Fruit fly (Drosophila melanogaster): ENCODE measurements around the gene CheB38c.

CheB38c gene

DNA sequence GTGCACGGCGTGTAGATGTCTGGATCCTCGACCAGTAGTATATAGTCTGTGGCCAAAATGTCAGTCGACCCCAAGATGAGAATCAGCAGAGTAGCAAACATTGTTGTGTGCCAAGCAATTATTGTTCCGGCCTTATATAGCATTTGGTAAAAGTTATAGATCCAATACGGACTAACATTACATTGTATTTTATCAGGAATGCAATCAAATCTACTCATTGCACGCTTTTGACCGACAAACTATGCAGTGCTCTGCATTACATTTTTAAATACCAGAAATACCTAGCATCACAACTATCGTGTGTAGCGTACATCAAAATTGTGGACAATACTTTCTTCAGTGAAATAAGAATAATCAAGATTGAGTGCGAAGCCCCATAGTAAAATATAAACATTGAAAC is at the start of gene CheB38c:
TSS of gene CheB38c (minus strand) at position 101 of the 400 bp plus-strand sequence.
- no peak for TF ChIP-seq Pif1A (GFP tag; optimal IDR thresholded peaks at IDR 0.05)
- TF ChIP-seq Pif1B (GFP tag; optimal IDR thresholded peaks at IDR 0.05): no peak

DNA sequence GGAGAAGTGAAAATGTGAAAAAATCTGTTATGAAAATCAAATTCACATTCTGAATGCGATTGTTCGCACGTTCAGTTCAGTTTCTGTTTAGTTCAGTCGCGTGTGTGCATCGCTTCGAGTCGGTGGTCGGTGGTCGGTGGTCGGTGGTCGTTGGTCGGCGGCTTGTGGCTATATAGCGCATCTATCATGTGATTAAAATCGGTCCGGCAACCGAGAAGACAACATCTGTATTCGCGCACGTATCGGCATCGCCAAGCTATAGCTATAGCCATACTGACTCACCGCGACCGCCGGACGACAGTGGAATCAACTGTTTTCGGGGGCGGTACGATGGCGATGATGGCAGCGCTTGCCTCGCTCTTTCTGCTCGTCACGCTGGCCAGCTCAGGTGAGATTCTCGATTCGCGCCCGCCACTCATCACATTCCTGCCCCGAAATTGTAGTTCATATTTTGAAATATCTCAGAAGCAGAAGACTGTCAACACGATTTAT is 49.2 kb upstream of the CheB38c start, which contains the start of gene CG14401:
TSS of gene CG14401 (plus strand) at position 51 of the 492 bp plus-strand sequence.
- no peak for TF ChIP-seq Ets98B (GFP tag; IDR thresholded peaks at IDR 0.05)
- peak; percentile 26; the same call in 1 of the 2 replicates for TF ChIP-seq CG12605 (GFP tag; IDR thresholded peaks at IDR 0.05)
- peak; percentile 2 for TF ChIP-seq gl (tag; optimal IDR thresholded peaks at IDR 0.05)
- peak; percentile 47; the same call in 1 of the 2 replicates for TF ChIP-seq CG32121 (GFP tag; IDR thresholded peaks at IDR 0.05)
- TF ChIP-seq CG14655 (GFP tag; optimal IDR thresholded peaks at IDR 0.05): no peak
- TF ChIP-seq CG8301 (tag; optimal IDR thresholded peaks at IDR 0.05): no peak
- TF ChIP-seq CG13204 (GFP tag; optimal IDR thresholded peaks at IDR 0.05): peak; percentile 85

DNA sequence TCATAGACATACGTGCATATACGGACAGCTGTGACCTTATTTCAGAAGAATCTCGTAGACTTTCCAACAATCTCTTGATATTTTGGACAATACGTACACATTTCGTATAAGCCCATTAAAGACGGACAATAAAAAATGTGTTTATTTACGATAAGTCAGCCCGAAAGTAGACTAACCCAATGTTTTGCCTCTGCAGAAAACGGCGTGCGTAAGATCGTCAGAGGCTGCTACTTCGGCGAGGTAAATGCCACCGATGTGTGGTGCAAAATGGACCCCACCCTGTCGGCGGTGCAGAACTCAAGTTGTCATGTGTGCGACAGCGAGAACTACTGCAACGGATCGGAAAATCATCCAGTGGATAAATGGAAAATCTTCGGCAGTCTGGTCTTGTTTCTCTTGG is 48.3 kb upstream of the CheB38c start:
- TF ChIP-seq Ets98B (GFP tag; IDR thresholded peaks at IDR 0.05) (no peak), CG4496 (GFP tag; IDR thresholded peaks at IDR 0.05) (0 out of 3 replicates have a peak, but pooled peaks have one; percentile 29)

DNA sequence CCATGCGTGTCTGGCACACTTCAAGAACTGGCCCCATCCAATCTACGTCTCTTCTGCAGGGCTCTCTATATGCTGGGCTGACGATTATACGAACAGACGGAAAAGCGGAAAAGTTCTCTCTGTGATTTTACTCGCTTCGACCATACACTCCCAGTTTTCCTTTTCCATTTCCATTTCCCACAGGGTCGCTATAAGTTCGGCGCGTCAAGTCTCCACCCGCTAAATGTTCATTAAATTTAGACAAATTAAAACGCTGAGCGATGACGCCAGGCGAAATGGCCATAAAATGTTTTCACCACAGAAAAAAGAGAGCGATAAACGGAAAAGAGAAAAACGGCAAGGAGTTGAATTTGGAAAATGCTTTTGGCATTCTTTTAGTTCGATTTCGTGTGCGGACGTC is 46.7 kb upstream of the CheB38c start, which contains the start of gene CG31675:
TSS of gene CG31675 (plus strand) at position 375 of the 400 bp plus-strand sequence.
- no peak for TF ChIP-seq CG14655 (GFP tag; optimal IDR thresholded peaks at IDR 0.05)
- TF ChIP-seq CG13204 (GFP tag; optimal IDR thresholded peaks at IDR 0.05): no peak
- no peak for TF ChIP-seq CG34367 (tag; optimal IDR thresholded peaks at IDR 0.05)
- TF ChIP-seq Pif1A (GFP tag; optimal IDR thresholded peaks at IDR 0.05): no peak
- TF ChIP-seq CG10348 (GFP tag; IDR thresholded peaks at IDR 0.05): no peak
- TF ChIP-seq D1 (tag; optimal IDR thresholded peaks at IDR 0.05): no peak
- TF ChIP-seq CG8159 (tag; optimal IDR thresholded peaks at IDR 0.05): no peak
- TF ChIP-seq CG9948 (tag; optimal IDR thresholded peaks at IDR 0.05): no peak
- no peak for TF ChIP-seq CG15710 (tag; optimal IDR thresholded peaks at IDR 0.05)
- TF ChIP-seq Snoo (tag; optimal IDR thresholded peaks at IDR 0.05): no peak
- TF ChIP-seq rn (GFP tag; IDR thresholded peaks at IDR 0.05): no peak
- no peak for TF ChIP-seq fd96Ca (GFP tag; IDR thresholded peaks at IDR 0.05)
- TF ChIP-seq CG8301 (tag; optimal IDR thresholded peaks at IDR 0.05): no peak
- no peak for TF ChIP-seq CG32121 (GFP tag; IDR thresholded peaks at IDR 0.05)
- no peak for TF ChIP-seq EcR (GFP tag; optimal IDR thresholded peaks at IDR 0.05)
- TF ChIP-seq CG17806 (tag; optimal IDR thresholded peaks at IDR 0.05): no peak
- no peak for TF ChIP-seq Pif1B (GFP tag; optimal IDR thresholded peaks at IDR 0.05)
- TF ChIP-seq CG4496 (GFP tag; IDR thresholded peaks at IDR 0.05): no peak

DNA sequence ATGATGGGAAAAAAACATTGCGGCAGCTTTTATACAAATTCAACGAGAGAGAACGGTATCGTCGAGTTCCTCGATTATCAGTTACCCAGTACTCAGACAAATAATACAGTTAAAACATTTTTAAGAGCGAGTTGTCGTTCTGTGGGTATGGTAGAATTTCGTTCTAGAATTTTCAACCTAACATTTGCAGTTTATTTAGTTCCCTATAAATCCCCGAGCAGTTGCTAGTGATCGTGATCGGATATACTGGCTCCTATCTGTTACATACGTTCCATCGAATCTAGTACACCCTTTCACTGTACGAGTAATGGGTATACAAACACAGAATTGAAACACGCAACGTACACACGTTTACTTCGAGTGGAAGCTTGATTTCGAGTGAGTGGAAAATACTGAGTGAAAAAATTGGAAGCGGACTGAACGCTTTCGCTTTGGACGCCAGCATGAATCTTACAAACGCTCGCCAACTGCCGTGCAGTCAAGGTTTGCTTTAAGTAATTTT is 44.1 kb upstream of the CheB38c start, which contains the start of gene CG9338:
TSS of gene CG9338 (plus strand) at position 452 of the 502 bp plus-strand sequence.
- TF ChIP-seq CG32121 (GFP tag; IDR thresholded peaks at IDR 0.05): peak; percentile 93
- no peak for TF ChIP-seq EcR (GFP tag; optimal IDR thresholded peaks at IDR 0.05)
- no peak for TF ChIP-seq gl (tag; optimal IDR thresholded peaks at IDR 0.05)
- TF ChIP-seq rn (GFP tag; IDR thresholded peaks at IDR 0.05): peak; percentile 73; the same call in 1 of the 2 replicates
- TF ChIP-seq CG4496 (GFP tag; IDR thresholded peaks at IDR 0.05): peak; percentile 90
- TF ChIP-seq CG9948 (tag; optimal IDR thresholded peaks at IDR 0.05): no peak
- TF ChIP-seq Pif1B (GFP tag; optimal IDR thresholded peaks at IDR 0.05): peak; percentile 74
- TF ChIP-seq fd96Ca (GFP tag; IDR thresholded peaks at IDR 0.05): peak; percentile 92
- TF ChIP-seq Ets98B (GFP tag; IDR thresholded peaks at IDR 0.05): peak; percentile 91
- TF ChIP-seq CG12605 (GFP tag; IDR thresholded peaks at IDR 0.05): no peak; the same call in 1 of the 2 replicates
- peak; percentile 77 for TF ChIP-seq CG8301 (tag; optimal IDR thresholded peaks at IDR 0.05)
- peak; percentile 75 for TF ChIP-seq CG14655 (GFP tag; optimal IDR thresholded peaks at IDR 0.05)
- no peak for TF ChIP-seq CG34367 (tag; optimal IDR thresholded peaks at IDR 0.05)
- TF ChIP-seq Snoo (tag; optimal IDR thresholded peaks at IDR 0.05): no peak
- no peak for TF ChIP-seq CG17806 (tag; optimal IDR thresholded peaks at IDR 0.05)
- peak; percentile 50 for TF ChIP-seq D1 (tag; optimal IDR thresholded peaks at IDR 0.05)
- TF ChIP-seq CG8159 (tag; optimal IDR thresholded peaks at IDR 0.05): peak; percentile 85
- 0 out of 2 replicates have a peak, but pooled peaks have one; percentile 32 for TF ChIP-seq CG10348 (GFP tag; IDR thresholded peaks at IDR 0.05)
- no peak for TF ChIP-seq CG13204 (GFP tag; optimal IDR thresholded peaks at IDR 0.05)
- no peak for TF ChIP-seq CG15710 (tag; optimal IDR thresholded peaks at IDR 0.05)
- TF ChIP-seq Pif1A (GFP tag; optimal IDR thresholded peaks at IDR 0.05): peak; percentile 92

DNA sequence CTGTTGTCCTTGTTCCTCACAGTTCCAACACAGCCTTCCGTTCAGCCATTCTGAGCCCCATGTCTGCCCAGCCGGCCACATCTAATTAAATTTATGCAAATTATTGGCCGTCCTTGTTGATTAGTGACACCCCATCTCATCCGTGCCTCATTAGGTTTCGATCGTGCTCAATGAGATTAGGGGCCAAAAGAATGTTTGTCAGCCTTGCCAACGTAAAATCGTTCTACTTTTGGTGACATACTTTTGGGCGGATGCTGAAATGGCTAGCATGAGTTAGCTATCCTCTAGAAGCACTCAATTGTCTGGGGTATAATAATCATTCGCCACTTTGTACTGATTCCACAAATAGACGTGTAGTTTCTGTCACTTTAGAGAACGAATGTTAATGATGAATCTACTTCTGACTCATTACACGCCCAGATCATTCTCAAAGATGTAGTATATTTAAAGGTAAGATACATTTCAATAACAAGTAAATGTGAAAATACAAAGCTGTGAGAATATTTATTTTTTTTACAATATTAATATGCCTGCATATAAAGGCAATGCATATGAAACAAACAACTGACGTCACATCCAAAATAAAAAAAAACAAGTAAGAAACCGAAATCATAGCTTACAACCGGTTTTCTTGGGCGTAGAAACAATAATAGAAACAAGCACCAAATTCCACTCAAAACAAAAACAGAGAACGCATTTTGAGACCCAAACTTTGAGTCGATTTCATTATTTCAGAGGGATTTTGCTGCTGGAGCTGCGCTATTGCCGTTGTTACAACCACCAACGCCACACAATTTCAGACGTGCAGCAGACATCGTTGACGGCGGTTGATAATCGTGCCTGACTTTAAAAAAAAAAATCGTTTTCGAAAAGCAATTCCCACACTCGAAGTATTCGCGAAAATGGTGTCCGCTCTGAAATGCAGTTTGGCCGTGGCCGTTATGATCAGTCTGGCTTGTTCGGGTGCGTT is 38.0 kb upstream of the CheB38c start, which contains the start of gene bero:
TSS of gene bero (plus strand) at position 325 of the 970 bp plus-strand sequence.
- TF ChIP-seq Pif1B (GFP tag; optimal IDR thresholded peaks at IDR 0.05): no peak
- TF ChIP-seq CG34367 (tag; optimal IDR thresholded peaks at IDR 0.05): no peak
- TF ChIP-seq Snoo (tag; optimal IDR thresholded peaks at IDR 0.05): no peak
- TF ChIP-seq CG13204 (GFP tag; optimal IDR thresholded peaks at IDR 0.05): no peak
- TF ChIP-seq CG8159 (tag; optimal IDR thresholded peaks at IDR 0.05): no peak
- TF ChIP-seq EcR (GFP tag; optimal IDR thresholded peaks at IDR 0.05): no peak
- no peak for TF ChIP-seq CG9948 (tag; optimal IDR thresholded peaks at IDR 0.05)
- TF ChIP-seq fd96Ca (GFP tag; IDR thresholded peaks at IDR 0.05): no peak
- no peak for TF ChIP-seq CG10348 (GFP tag; IDR thresholded peaks at IDR 0.05)
- no peak for TF ChIP-seq CG4496 (GFP tag; IDR thresholded peaks at IDR 0.05)
- TF ChIP-seq CG8301 (tag; optimal IDR thresholded peaks at IDR 0.05): no peak
- TF ChIP-seq CG32121 (GFP tag; IDR thresholded peaks at IDR 0.05): no peak
- TF ChIP-seq CG12605 (GFP tag; IDR thresholded peaks at IDR 0.05): no peak
- no peak for TF ChIP-seq gl (tag; optimal IDR thresholded peaks at IDR 0.05)
- no peak for TF ChIP-seq Ets98B (GFP tag; IDR thresholded peaks at IDR 0.05)
- TF ChIP-seq CG17806 (tag; optimal IDR thresholded peaks at IDR 0.05): no peak
